Worm (Caenorhabditis elegans) whole organism, L4/young adult: ENCODE results near the gene F56D5.9.

ENCODE experiments used
- W03F9.2 ChIP-seq: fragments of 150-350 bp; optimal IDR thresholded peaks from 2 replicates; lab custom pipeline; 2014; ENCODE audit warnings: missing biosample characterization, missing genetic modification characterization
- him-1 ChIP-seq: sonication (generic microtip); optimal IDR thresholded peaks from 2 replicates; lab custom pipeline; 2016; ENCODE audit warnings: missing genotype, missing genetic modification reagents, missing genetic modification characterization, missing compliant biosample characterization

ce11 chrIV:9396118-9396517, 26.2 kb downstream of the F56D5.9 start, which contains the start of gene col-121:
- TF ChIP-seq him-1 (tag; lab: Kevin White, UChicago) (no peak), W03F9.2 (tag; lab: Kevin White, UChicago) (no peak)
